Fruit fly (Drosophila melanogaster) whole organism, wandering third instar larva: Measurements from ENCODE around the gene CG6621.

Experiments
- Dfd ChIP-seq: fragments of >200 bp; optimal IDR thresholded peaks from 2 replicates; lab custom pipeline; 2017; ENCODE audit warnings: missing biosample characterization, missing genetic modification characterization
- HLH106 ChIP-seq: fragments of 200-800 bp; optimal IDR thresholded peaks from 3 replicates; lab custom pipeline; 2019; ENCODE audit warnings: missing biosample characterization, mild to moderate bottlenecking, missing genetic modification characterization, moderate library complexity
- Hnf4 ChIP-seq: fragments of 200-800 bp; sonication (Bioruptor generic); optimal IDR thresholded peaks from 2 replicates; lab custom pipeline; 2016; ENCODE audit warnings: missing biosample characterization, mild to moderate bottlenecking, missing genetic modification characterization
- ey ChIP-seq: fragments of 200-800 bp; sonication (Bioruptor generic); optimal IDR thresholded peaks from 2 replicates; lab custom pipeline; 2016; ENCODE audit warnings: missing biosample characterization, missing genetic modification characterization

DNA sequence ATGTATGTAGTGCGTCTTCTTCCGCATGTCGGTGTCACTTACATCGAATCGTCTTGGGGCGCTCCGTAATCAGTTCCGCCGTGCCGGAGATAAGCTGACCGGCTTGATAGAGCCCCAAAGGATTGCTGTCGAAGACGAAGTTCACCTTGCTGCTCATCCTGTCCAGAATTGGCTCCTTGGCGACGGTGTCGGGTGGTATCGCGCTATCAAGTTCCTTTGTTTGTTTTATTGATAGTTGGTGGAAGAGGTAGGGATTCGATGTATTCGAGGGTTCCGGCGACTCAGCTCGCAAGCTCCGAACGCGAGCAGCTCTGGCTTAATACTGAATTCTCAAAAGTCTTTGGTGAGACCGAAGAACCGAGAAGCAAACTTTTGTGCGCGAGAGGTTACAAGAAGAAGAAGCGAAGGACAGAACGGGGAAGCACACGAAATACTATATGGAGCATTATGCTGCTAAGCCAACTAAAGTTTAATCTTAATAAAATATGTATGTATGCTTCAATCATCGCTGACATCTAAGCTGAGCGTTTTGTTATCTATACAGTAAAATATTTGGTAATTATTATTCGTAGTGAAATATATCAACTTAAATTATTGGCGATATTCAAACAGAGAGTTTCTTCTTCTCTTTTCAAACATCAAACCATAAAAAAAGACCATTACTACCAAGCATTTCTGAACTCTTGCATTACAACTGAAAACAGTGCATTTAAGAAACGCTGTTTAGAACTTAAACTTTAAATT is 8.5 kb downstream of the CG6621 start, which contains the start of gene CG14696:
- TF ChIP-seq ey (no peak), Dfd (GFP tag; lab: Kevin White, UChicago) (no peak), Hnf4 (no peak), HLH106 (tag; lab: Kevin White, UChicago) (no peak)
